Fruit fly (Drosophila melanogaster) whole organism, embryonic: ENCODE measurements around the gene CG5781.
A peak's percentile ranks its signal among the peaks of the same experiment; 100 is the strongest.

Experiments used
- Abd-B ChIP-seq: fragments of 200-800 bp; sonication (Bioruptor generic); optimal IDR thresholded peaks from 2 replicates; lab custom pipeline; 2018; ENCODE audit warnings: missing biosample characterization, mild to moderate bottlenecking, missing genetic modification characterization, moderate library complexity
- Atf6 ChIP-seq: fragments of 200-800 bp; sonication (Bioruptor generic); IDR thresholded peaks from 2 replicates; pipeline ENCODE4 v1.3.6; 2022; ENCODE audit warnings: missing biosample characterization, missing genetic modification characterization
- CG10267 ChIP-seq: fragments of 200-800 bp; sonication (Bioruptor generic); optimal IDR thresholded peaks from 2 replicates; lab custom pipeline; 2018; ENCODE audit warnings: missing biosample characterization, mild to moderate bottlenecking, missing genetic modification characterization, moderate library complexity
- CG10543 ChIP-seq: fragments of 200-800 bp; sonication (Bioruptor generic); optimal IDR thresholded peaks from 3 replicates; lab custom pipeline; 2017; ENCODE audit warnings: missing biosample characterization, mild to moderate bottlenecking, missing genetic modification characterization, moderate library complexity
- CG13287 ChIP-seq: fragments of 200-800 bp; sonication (Bioruptor generic); IDR thresholded peaks from 2 replicates; pipeline ENCODE4 v1.3.6; 2022; ENCODE audit warnings: missing biosample characterization, missing genetic modification characterization; ENCODE audit not compliant: partially characterized antibody
- CG14014 ChIP-seq: fragments of 200-800 bp; sonication (Bioruptor generic); IDR thresholded peaks from 2 replicates; pipeline ENCODE4 v1.3.6; 2022; ENCODE audit warnings: missing biosample characterization, missing genetic modification characterization
- CG14050 ChIP-seq: fragments of 200-800 bp; sonication (Bioruptor generic); IDR thresholded peaks from 3 replicates; pipeline ENCODE4 v1.3.6; 2022; ENCODE audit warnings: missing biosample characterization, missing genetic modification characterization
- CG17328 ChIP-seq: fragments of 200-800 bp; sonication (Bioruptor generic); IDR thresholded peaks from 2 replicates; pipeline ENCODE4 v1.3.6; 2022; ENCODE audit warnings: missing biosample characterization, missing genetic modification characterization
- CG17802 ChIP-seq: fragments of 200-800 bp; sonication (Bioruptor generic); optimal IDR thresholded peaks from 2 replicates; lab custom pipeline; 2018; ENCODE audit warnings: missing biosample characterization, mild to moderate bottlenecking, missing genetic modification characterization, moderate library complexity
- CG17829 ChIP-seq: fragments of 200-800 bp; optimal IDR thresholded peaks from 2 replicates; lab custom pipeline; 2019; ENCODE audit warnings: missing biosample characterization, mild to moderate bottlenecking, missing genetic modification characterization, moderate library complexity
- CG17912 ChIP-seq: fragments of 200-800 bp; sonication (Bioruptor generic); optimal IDR thresholded peaks from 2 replicates; lab custom pipeline; 2018; ENCODE audit warnings: missing biosample characterization, mild to moderate bottlenecking, missing genetic modification characterization
- CG18011 ChIP-seq: fragments of 200-800 bp; sonication (Bioruptor generic); optimal IDR thresholded peaks from 2 replicates; lab custom pipeline; 2017; ENCODE audit warnings: missing biosample characterization, missing genetic modification characterization, mild to moderate bottlenecking, moderate library complexity, missing genotype
- CG2199 ChIP-seq: fragments of 200-800 bp; sonication (Bioruptor generic); IDR thresholded peaks from 3 replicates; pipeline ENCODE4 v1.3.6; 2022; ENCODE audit warnings: missing biosample characterization, missing genetic modification characterization
- CG33213 ChIP-seq: fragments of 200-800 bp; sonication (Bioruptor generic); optimal IDR thresholded peaks from 3 replicates; lab custom pipeline; 2016; ENCODE audit warnings: missing biosample characterization, missing genetic modification characterization
- CG34376 ChIP-seq: fragments of 200-800 bp; sonication (Bioruptor generic); optimal IDR thresholded peaks from 2 replicates; lab custom pipeline; 2018; ENCODE audit warnings: missing biosample characterization, mild to moderate bottlenecking, missing genetic modification characterization
- CG3726 ChIP-seq: fragments of 200-800 bp; sonication (Bioruptor generic); IDR thresholded peaks from 3 replicates; pipeline ENCODE4, ENCODE4 v1.3.6; 2022; ENCODE audit warnings: missing biosample characterization, missing genetic modification characterization
- CG4617 ChIP-seq: fragments of 200-800 bp; sonication (Bioruptor generic); optimal IDR thresholded peaks from 3 replicates; lab custom pipeline; 2016; ENCODE audit warnings: missing biosample characterization, missing genetic modification characterization, borderline replicate concordance
- CG5953 ChIP-seq: fragments of 200-800 bp; sonication (Bioruptor generic); IDR thresholded peaks from 2 replicates; pipeline ENCODE4 v1.3.6; 2022; ENCODE audit warnings: missing biosample characterization, missing genetic modification characterization
- D ChIP-seq, 2 experiments: fragments of 200-800 bp in 1 of 2; fragments of >200 bp in 1 of 2; sonication (Bioruptor generic) in 1 of 2; optimal IDR thresholded peaks; 2 replicates in 1 of 2; 3 replicates in 1 of 2; lab custom pipeline; 2017; ENCODE audit warnings: mild to moderate bottlenecking in 1 of 2, missing biosample characterization in 1 of 2, missing genetic modification characterization in 1 of 2, missing genetic modification reagents in 1 of 2
- Dref ChIP-seq: fragments of 200-800 bp; sonication (Bioruptor generic); IDR thresholded peaks from 2 replicates; pipeline ENCODE4 v1.3.6; 2022; ENCODE audit warnings: missing biosample characterization, missing genetic modification characterization
- E2f1 ChIP-seq: fragments of 200-800 bp; sonication (Bioruptor generic); IDR thresholded peaks from 2 replicates; pipeline ENCODE4 v1.3.6; 2022; ENCODE audit warnings: missing biosample characterization, missing genetic modification characterization
- GATAe ChIP-seq: fragments of 200-800 bp; sonication (Bioruptor generic); conservative IDR thresholded peaks from 2 replicates; pipeline ENCODE4 v1.3.6; 2022; ENCODE audit warnings: missing biosample characterization, missing genetic modification characterization
- Hr78 ChIP-seq, 2 experiments: fragments of 200-800 bp in 1 of 2; fragments of >200 bp in 1 of 2; sonication (Bioruptor generic) in 1 of 2; optimal IDR thresholded peaks; 2 replicates each; lab custom pipeline; 2017 to 2019; ENCODE audit warnings: missing biosample characterization in 2 of 2, missing genetic modification characterization in 2 of 2, mild to moderate bottlenecking in 1 of 2, moderate library complexity in 1 of 2
- Mes4 ChIP-seq: fragments of 200-800 bp; sonication (Bioruptor generic); optimal IDR thresholded peaks from 2 replicates; lab custom pipeline; 2016; ENCODE audit warnings: missing biosample characterization, missing genetic modification characterization
- Rfx ChIP-seq: fragments of 200-800 bp; sonication (Bioruptor generic); IDR thresholded peaks from 2 replicates; pipeline ENCODE4 v1.3.6; 2022; ENCODE audit warnings: missing biosample characterization, missing genetic modification characterization
- YL-1 ChIP-seq: fragments of 200-800 bp; sonication (Bioruptor generic); optimal IDR thresholded peaks from 3 replicates; lab custom pipeline; 2017; ENCODE audit warnings: missing biosample characterization, mild to moderate bottlenecking, missing genetic modification characterization
- cwo ChIP-seq: fragments of 200-800 bp; sonication (Bioruptor generic); optimal IDR thresholded peaks from 3 replicates; lab custom pipeline; 2017; ENCODE audit warnings: missing biosample characterization, missing genetic modification characterization, mild to moderate bottlenecking, moderate library complexity, missing genetic modification reagents
- dan ChIP-seq: fragments of 200-800 bp; sonication (Bioruptor generic); IDR thresholded peaks from 2 replicates; pipeline ENCODE4 v1.3.6; 2022; ENCODE audit warnings: missing biosample characterization, missing genetic modification characterization
- dmrt11E ChIP-seq: fragments of 200-800 bp; sonication (Bioruptor generic); optimal IDR thresholded peaks from 3 replicates; lab custom pipeline; 2018; ENCODE audit warnings: missing biosample characterization, mild to moderate bottlenecking, missing genetic modification characterization, moderate library complexity
- emc ChIP-seq: fragments of 200-800 bp; sonication (Bioruptor generic); optimal IDR thresholded peaks from 2 replicates; lab custom pipeline; 2016; ENCODE audit warnings: missing biosample characterization, missing genetic modification characterization
- exex ChIP-seq: fragments of 200-800 bp; sonication (Bioruptor generic); optimal IDR thresholded peaks from 4 replicates; lab custom pipeline; 2018; ENCODE audit warnings: missing biosample characterization, mild to moderate bottlenecking, missing genetic modification characterization, moderate library complexity
- fd96Cb ChIP-seq: fragments of 200-800 bp; sonication (Bioruptor generic); optimal IDR thresholded peaks from 2 replicates; lab custom pipeline; 2018; ENCODE audit warnings: missing biosample characterization, mild to moderate bottlenecking, missing genetic modification characterization, moderate library complexity
- gem ChIP-seq: fragments of 200-800 bp; sonication (Bioruptor generic); optimal IDR thresholded peaks from 2 replicates; lab custom pipeline; 2019; ENCODE audit warnings: missing biosample characterization, mild to moderate bottlenecking, missing genetic modification characterization, moderate library complexity
- hbn ChIP-seq: fragments of 200-800 bp; sonication (Bioruptor generic); IDR thresholded peaks from 2 replicates; pipeline ENCODE4 v1.3.6; 2022; ENCODE audit warnings: missing biosample characterization, missing genetic modification characterization; ENCODE audit not compliant: partially characterized antibody
- lbe ChIP-seq: fragments of 200-800 bp; sonication (Bioruptor generic); optimal IDR thresholded peaks from 2 replicates; lab custom pipeline; 2016; ENCODE audit warnings: missing biosample characterization, mild to moderate bottlenecking, missing genetic modification characterization
- lmd ChIP-seq: fragments of 200-800 bp; sonication (Bioruptor generic); IDR thresholded peaks from 2 replicates; pipeline ENCODE4 v1.3.6; 2022; ENCODE audit warnings: missing biosample characterization, missing genetic modification characterization
- mirr ChIP-seq: fragments of 200-800 bp; sonication (Bioruptor generic); optimal IDR thresholded peaks from 3 replicates; lab custom pipeline; 2018; ENCODE audit warnings: missing biosample characterization, mild to moderate bottlenecking, missing genetic modification characterization
- nom ChIP-seq: fragments of 200-800 bp; sonication (Bioruptor generic); optimal IDR thresholded peaks from 2 replicates; lab custom pipeline; 2017; ENCODE audit warnings: missing biosample characterization, missing genetic modification characterization, mild to moderate bottlenecking, moderate library complexity, missing genetic modification reagents
- odd ChIP-seq: fragments of 200-800 bp; sonication (Bioruptor generic); optimal IDR thresholded peaks from 2 replicates; lab custom pipeline; 2017; ENCODE audit warnings: missing biosample characterization, mild to moderate bottlenecking, missing genetic modification characterization
- row ChIP-seq: fragments of 200-800 bp; sonication (Bioruptor generic); IDR thresholded peaks from 3 replicates; pipeline ENCODE4 v1.3.6; 2022; ENCODE audit warnings: missing biosample characterization, missing genetic modification characterization
- sc ChIP-seq, 3 experiments: fragments of >200 bp in 2 of 3; fragments of 200-800 bp in 1 of 3; sonication (Bioruptor generic) in 1 of 3; optimal IDR thresholded peaks; 2 replicates in 2 of 3; 3 replicates in 1 of 3; lab custom pipeline; 2017; ENCODE audit warnings: mild to moderate bottlenecking in 1 of 3, missing biosample characterization in 1 of 3, missing genetic modification characterization in 1 of 3, missing genetic modification reagents in 1 of 3
- sd ChIP-seq: fragments of 200-800 bp; sonication (Bioruptor generic); optimal IDR thresholded peaks from 3 replicates; lab custom pipeline; 2018; ENCODE audit warnings: missing biosample characterization, mild to moderate bottlenecking, missing genetic modification characterization, moderate library complexity
- sens ChIP-seq: fragments of 200-800 bp; sonication (Bioruptor generic); peaks from one replicate; lab custom pipeline; 2016; ENCODE audit warnings: missing biosample characterization, missing genetic modification characterization
- sob ChIP-seq: fragments of 200-800 bp; sonication (Bioruptor generic); IDR thresholded peaks from 2 replicates; pipeline ENCODE4 v1.3.6; 2022; ENCODE audit warnings: missing biosample characterization, missing genetic modification characterization
- wor ChIP-seq: fragments of 200-800 bp; sonication (Bioruptor generic); IDR thresholded peaks from 2 replicates; pipeline ENCODE4 v1.3.6; 2022; ENCODE audit warnings: missing biosample characterization, missing genetic modification characterization

CG5781 gene

dm6 chr2L:12707540-12707939, 10.4 kb upstream of the CG5781 start, which contains the start of the genes CG6180 and CG15484 (continued):
- TF ChIP-seq CG18011 (GFP tag; lab: Kevin White, UChicago) (peak; percentile 39), CG4617 (GFP tag; lab: Kevin White, UChicago) (peak; percentile 47), sens (GFP tag; lab: Kevin White, UChicago) (peak; percentile 70), CG10267 (tag; lab: Kevin White, UChicago) (peak; percentile 16)

dm6 chr2L:12705376-12705775, 8.3 kb upstream of the CG5781 start:
- TF ChIP-seq mirr (GFP tag; lab: Kevin White, UChicago): peak; percentile 14
- no peak for TF ChIP-seq fd96Cb (tag; lab: Kevin White, UChicago)
- TF ChIP-seq CG10543 (GFP tag; lab: Kevin White, UChicago): no peak
- peak; percentile 12 for TF ChIP-seq CG34376
- no peak for TF ChIP-seq CG33213 (GFP tag; lab: Kevin White, UChicago)
- no peak for TF ChIP-seq emc (GFP tag; lab: Kevin White, UChicago)
- peak in 1 of 2 experiments; percentile 88 for TF ChIP-seq Hr78 (GFP tag; optimal IDR thresholded peaks at IDR 0.05; lab: Kevin White, UChicago)
- TF ChIP-seq GATAe (GFP tag; lab: Robert Waterston, UW): 0 out of 2 replicates have a peak, but pooled peaks have one; percentile 9
- peak; percentile 13 for TF ChIP-seq nom (GFP tag; lab: Kevin White, UChicago)
- TF ChIP-seq CG17829 (tag; lab: Kevin White, UChicago): no peak
- peak; percentile 16; the same call in 1 of the 3 replicates for TF ChIP-seq row (GFP tag; lab: Robert Waterston, UW)
- TF ChIP-seq CG17802: no peak
- no peak for TF ChIP-seq Mes4 (GFP tag; lab: Kevin White, UChicago)
- TF ChIP-seq exex (tag; lab: Kevin White, UChicago): peak; percentile 26
- no peak for TF ChIP-seq Rfx (GFP tag; lab: Robert Waterston, UW)
- TF ChIP-seq dmrt11E: no peak
- no peak for TF ChIP-seq CG17912 (GFP tag; lab: Kevin White, UChicago)

dm6 chr2L:12704418-12704920, 7.3 kb upstream of the CG5781 start, which contains the start of the genes CG5776 and spict:
Gene CG5776 (minus strand): TSS chr2L:12704451.
Gene spict (plus strand): TSS chr2L:12704725.
- TF ChIP-seq lmd (GFP tag; lab: Robert Waterston, UW) (peak; percentile 83), E2f1 (GFP tag; lab: Robert Waterston, UW) (peak; percentile 81), D (optimal IDR thresholded peaks at IDR 0.05; lab: Kevin White, UChicago) (peak; percentile 0), D (GFP tag; optimal IDR thresholded peaks at IDR 0.05; lab: Kevin White, UChicago) (no peak), CG14014 (GFP tag; lab: Robert Waterston, UW) (peak; percentile 76), CG2199 (GFP tag; lab: Robert Waterston, UW) (no peak), YL-1 (GFP tag; lab: Kevin White, UChicago) (peak; percentile 60), sob (peak; percentile 91), sc (optimal IDR thresholded peaks at IDR 0.05; lab: Kevin White, UChicago) (no peak), sc (GFP tag; optimal IDR thresholded peaks at IDR 0.05; lab: Kevin White, UChicago) (peak; percentile 57), CG17802 (peak; percentile 19), CG5953 (peak; percentile 21; the same call in 1 of the 2 replicates), odd (GFP tag; lab: Kevin White, UChicago) (peak; percentile 33), Abd-B (GFP tag; lab: Kevin White, UChicago) (no peak), CG14050 (GFP tag; lab: Robert Waterston, UW) (peak; percentile 75; the same call in 2 of the 3 replicates), lbe (peak; percentile 58), CG17328 (GFP tag; lab: Robert Waterston, UW) (peak; percentile 79), CG3726 (no peak), cwo (peak; percentile 62), CG10543 (GFP tag; lab: Kevin White, UChicago) (peak; percentile 80), gem (tag; lab: Kevin White, UChicago) (peak; percentile 90), Dref (GFP tag; lab: Robert Waterston, UW) (peak; percentile 36; the same call in 1 of the 2 replicates), dan (no peak), hbn (GFP tag; lab: Robert Waterston, UW) (no peak), sd (tag; lab: Kevin White, UChicago) (peak; percentile 81), Atf6 (peak; percentile 84), wor (GFP tag; lab: Robert Waterston, UW) (peak; percentile 73), CG13287 (GFP tag; lab: Robert Waterston, UW) (peak; percentile 62; the same call in 1 of the 2 replicates)
